Fruit fly (Drosophila melanogaster) whole organism, embryonic: ENCODE measurements around the gene Gga.
A peak's percentile ranks its signal among the peaks of the same experiment; 100 is the strongest.

Experiments
- Adf1 ChIP-seq: fragments of 200-800 bp; sonication (Bioruptor generic); IDR thresholded peaks from 2 replicates; pipeline ENCODE4 v1.3.6; 2022; ENCODE audit warnings: missing biosample characterization, missing genetic modification characterization
- BtbVII ChIP-seq: fragments of 200-800 bp; sonication (Bioruptor generic); optimal IDR thresholded peaks from 3 replicates; lab custom pipeline; 2017; ENCODE audit warnings: missing biosample characterization, mild to moderate bottlenecking, missing genetic modification characterization
- CG10267 ChIP-seq: fragments of 200-800 bp; sonication (Bioruptor generic); optimal IDR thresholded peaks from 2 replicates; lab custom pipeline; 2018; ENCODE audit warnings: missing biosample characterization, mild to moderate bottlenecking, missing genetic modification characterization, moderate library complexity
- CG12219 ChIP-seq: fragments of 200-800 bp; sonication (Bioruptor generic); optimal IDR thresholded peaks from 3 replicates; lab custom pipeline; 2018; ENCODE audit warnings: missing biosample characterization, mild to moderate bottlenecking, missing genetic modification characterization
- CG12769 ChIP-seq: fragments of 200-800 bp; sonication (Bioruptor generic); optimal IDR thresholded peaks from 2 replicates; lab custom pipeline; 2019; ENCODE audit warnings: missing biosample characterization, mild to moderate bottlenecking, missing genetic modification characterization, moderate library complexity
- CG15479 ChIP-seq: fragments of 200-800 bp; sonication (Bioruptor generic); optimal IDR thresholded peaks from 3 replicates; lab custom pipeline; 2019; ENCODE audit warnings: missing biosample characterization, mild to moderate bottlenecking, missing genetic modification characterization, moderate library complexity
- CG15514 ChIP-seq: fragments of 200-800 bp; sonication (Bioruptor generic); optimal IDR thresholded peaks from 3 replicates; lab custom pipeline; 2017; ENCODE audit warnings: missing biosample characterization, missing genetic modification characterization, mild to moderate bottlenecking, moderate library complexity, missing genetic modification reagents
- CG16815 ChIP-seq: fragments of 200-800 bp; sonication (Bioruptor generic); optimal IDR thresholded peaks from 3 replicates; lab custom pipeline; 2017; ENCODE audit warnings: missing biosample characterization, mild to moderate bottlenecking, missing genetic modification characterization
- CG17328 ChIP-seq: fragments of 200-800 bp; sonication (Bioruptor generic); IDR thresholded peaks from 2 replicates; pipeline ENCODE4 v1.3.6; 2022; ENCODE audit warnings: missing biosample characterization, missing genetic modification characterization
- CG18764 ChIP-seq: fragments of 200-800 bp; sonication (Bioruptor generic); optimal IDR thresholded peaks from 3 replicates; lab custom pipeline; 2016; ENCODE audit warnings: missing biosample characterization, missing genetic modification characterization
- CG2116 ChIP-seq: fragments of 200-800 bp; sonication (Bioruptor generic); optimal IDR thresholded peaks from 3 replicates; lab custom pipeline; 2018; ENCODE audit warnings: missing biosample characterization, mild to moderate bottlenecking, missing genetic modification characterization
- CG2875 ChIP-seq: fragments of 200-800 bp; sonication (Bioruptor generic); optimal IDR thresholded peaks from 2 replicates; lab custom pipeline; 2017; ENCODE audit warnings: missing biosample characterization, mild to moderate bottlenecking, missing genetic modification characterization, missing genetic modification reagents
- CG31441 ChIP-seq: fragments of 200-800 bp; sonication (Bioruptor generic); IDR thresholded peaks from 2 replicates; pipeline ENCODE4 v1.3.6; 2022; ENCODE audit warnings: missing biosample characterization, missing genetic modification characterization
- CG33557 ChIP-seq: fragments of 200-800 bp; sonication (Bioruptor generic); optimal IDR thresholded peaks from 2 replicates; lab custom pipeline; 2019; ENCODE audit warnings: missing biosample characterization, mild to moderate bottlenecking, missing genetic modification characterization, moderate library complexity
- CG3407 ChIP-seq: fragments of 200-800 bp; sonication (Bioruptor generic); optimal IDR thresholded peaks from 2 replicates; lab custom pipeline; 2018; ENCODE audit warnings: missing biosample characterization, mild to moderate bottlenecking, missing genetic modification characterization
- CG3995 ChIP-seq: fragments of 200-800 bp; sonication (Bioruptor generic); optimal IDR thresholded peaks from 3 replicates; lab custom pipeline; 2016; ENCODE audit warnings: missing biosample characterization, missing genetic modification characterization
- CG4424 ChIP-seq: fragments of 200-800 bp; sonication (Bioruptor generic); optimal IDR thresholded peaks from 3 replicates; lab custom pipeline; 2016; ENCODE audit warnings: missing biosample characterization, missing genetic modification characterization
- CG4730 ChIP-seq: fragments of 200-800 bp; sonication (Bioruptor generic); IDR thresholded peaks from 2 replicates; pipeline ENCODE4 v1.3.6; 2022; ENCODE audit warnings: missing biosample characterization, missing genetic modification characterization
- CG7963 ChIP-seq: fragments of 200-800 bp; sonication (Bioruptor generic); IDR thresholded peaks from 3 replicates; pipeline ENCODE4 v1.3.6; 2022; ENCODE audit warnings: missing biosample characterization, missing genetic modification characterization; ENCODE audit not compliant: partially characterized antibody
- CG9932 ChIP-seq: fragments of 200-800 bp; sonication (Bioruptor generic); IDR thresholded peaks from 2 replicates; pipeline ENCODE4 v1.3.6; 2022; ENCODE audit warnings: missing biosample characterization, missing genetic modification characterization
- Dref ChIP-seq: fragments of 200-800 bp; sonication (Bioruptor generic); IDR thresholded peaks from 2 replicates; pipeline ENCODE4 v1.3.6; 2022; ENCODE audit warnings: missing biosample characterization, missing genetic modification characterization
- Elba2 ChIP-seq: fragments of 200-800 bp; sonication (Bioruptor generic); optimal IDR thresholded peaks from 3 replicates; lab custom pipeline; 2016; ENCODE audit warnings: missing biosample characterization, missing genetic modification characterization
- Nf-YC ChIP-seq: fragments of 200-800 bp; optimal IDR thresholded peaks from 3 replicates; lab custom pipeline; 2019; ENCODE audit warnings: missing biosample characterization, mild to moderate bottlenecking, missing genetic modification characterization, moderate library complexity
- Oli ChIP-seq: fragments of 200-800 bp; sonication (Bioruptor generic); optimal IDR thresholded peaks from 2 replicates; lab custom pipeline; 2018; ENCODE audit warnings: missing biosample characterization, mild to moderate bottlenecking, missing genetic modification characterization, moderate library complexity
- Optix ChIP-seq: fragments of 200-800 bp; sonication (Bioruptor generic); IDR thresholded peaks from 3 replicates; pipeline ENCODE4 v1.3.6; 2022; ENCODE audit warnings: missing biosample characterization, missing genetic modification characterization
- Side ChIP-seq: fragments of 200-800 bp; sonication (Bioruptor generic); optimal IDR thresholded peaks from 2 replicates; lab custom pipeline; 2016; ENCODE audit warnings: missing biosample characterization, missing genetic modification characterization
- Spps ChIP-seq: fragments of 200-800 bp; sonication (Bioruptor generic); optimal IDR thresholded peaks from 2 replicates; lab custom pipeline; 2018; ENCODE audit warnings: missing biosample characterization, mild to moderate bottlenecking, missing genetic modification characterization
- Taf1 ChIP-seq: fragments of 200-800 bp; sonication (Bioruptor generic); IDR thresholded peaks from 2 replicates; pipeline ENCODE4 v1.3.6; 2022; ENCODE audit warnings: missing biosample characterization, missing genetic modification characterization
- Tbp ChIP-seq: fragments of >200 bp; optimal IDR thresholded peaks from 2 replicates; lab custom pipeline; 2018; ENCODE audit warnings: missing biosample characterization, missing genetic modification characterization
- Vsx1 ChIP-seq: fragments of 200-800 bp; sonication (Bioruptor generic); optimal IDR thresholded peaks from 2 replicates; lab custom pipeline; 2017; ENCODE audit warnings: missing biosample characterization, mild to moderate bottlenecking, missing genetic modification characterization, missing genetic modification reagents
- az2 ChIP-seq: fragments of 200-800 bp; sonication (Bioruptor generic); optimal IDR thresholded peaks from 3 replicates; lab custom pipeline; 2016; ENCODE audit warnings: missing biosample characterization, missing genetic modification characterization
- bab2 ChIP-seq: fragments of 200-800 bp; sonication (Bioruptor generic); optimal IDR thresholded peaks from 2 replicates; lab custom pipeline; 2016; ENCODE audit warnings: missing biosample characterization, missing genetic modification characterization
- bcd ChIP-seq: fragments of 200-800 bp; sonication (Bioruptor generic); optimal IDR thresholded peaks from 2 replicates; lab custom pipeline; 2017; ENCODE audit warnings: missing biosample characterization, mild to moderate bottlenecking, missing genetic modification characterization
- dan ChIP-seq: fragments of 200-800 bp; sonication (Bioruptor generic); IDR thresholded peaks from 2 replicates; pipeline ENCODE4 v1.3.6; 2022; ENCODE audit warnings: missing biosample characterization, missing genetic modification characterization
- dysf ChIP-seq: fragments of 200-800 bp; sonication (Bioruptor generic); IDR thresholded peaks from 3 replicates; pipeline ENCODE4 v1.3.6; 2022; ENCODE audit warnings: missing biosample characterization, missing genetic modification characterization
- ewg ChIP-seq: fragments of 200-800 bp; sonication (Bioruptor generic); optimal IDR thresholded peaks from 3 replicates; lab custom pipeline; 2017; ENCODE audit warnings: mild to moderate bottlenecking, missing biosample characterization, missing genetic modification reagents, missing genetic modification characterization
- org-1 ChIP-seq: fragments of 200-800 bp; sonication (Bioruptor generic); optimal IDR thresholded peaks from 2 replicates; lab custom pipeline; 2017; ENCODE audit warnings: missing biosample characterization, missing genetic modification characterization
- pan ChIP-seq, 4 experiments: fragments of >200 bp in 3 of 4; fragments of 200-800 bp in 1 of 4; sonication (Bioruptor generic) in 1 of 4; optimal IDR thresholded peaks in 3 of 4; IDR thresholded peaks in 1 of 4; 2 replicates each; pipeline versions ENCODE4 v1.3.6 to Lab custom; 2017 to 2022; ENCODE audit warnings: missing biosample characterization in 2 of 4, missing genetic modification characterization in 2 of 4, mixed read lengths in 1 of 4
- peb ChIP-seq: fragments of 200-800 bp; sonication (Bioruptor generic); IDR thresholded peaks from 2 replicates; pipeline ENCODE4 v1.3.6; 2022; ENCODE audit warnings: missing biosample characterization, missing genetic modification characterization
- ranshi ChIP-seq: fragments of 200-800 bp; sonication (Bioruptor generic); IDR thresholded peaks from 2 replicates; pipeline ENCODE4 v1.3.6; 2022; ENCODE audit warnings: missing biosample characterization, missing genetic modification characterization
- schlank ChIP-seq: fragments of 200-800 bp; sonication (Bioruptor generic); optimal IDR thresholded peaks from 2 replicates; lab custom pipeline; 2018; ENCODE audit warnings: missing biosample characterization, mild to moderate bottlenecking, missing genetic modification characterization
- slbo ChIP-seq: fragments of 200-800 bp; sonication (Bioruptor generic); IDR thresholded peaks from 2 replicates; pipeline ENCODE4 v1.3.6; 2022; ENCODE audit warnings: missing biosample characterization, missing genetic modification characterization
- vfl ChIP-seq: fragments of 200-800 bp; sonication (Bioruptor generic); optimal IDR thresholded peaks from 2 replicates; lab custom pipeline; 2016; ENCODE audit warnings: missing biosample characterization, missing genetic modification characterization
- zfh1 ChIP-seq: fragments of 200-800 bp; sonication (Bioruptor generic); IDR thresholded peaks from 3 replicates; pipeline ENCODE4 v1.3.6; 2022; ENCODE audit warnings: missing biosample characterization, missing genetic modification characterization

The Gga gene

dm6 chrX:9615471-9615870 is 14.6 kb downstream of the Gga start (continued):
- peak; percentile 6 for TF ChIP-seq ewg (GFP tag; lab: Kevin White, UChicago)
- no peak for TF ChIP-seq pan (optimal IDR thresholded peaks at IDR 0.05; lab: Kevin White, UChicago)
- peak in 1 of 2 experiments; percentile 5 for TF ChIP-seq pan (GFP tag; optimal IDR thresholded peaks at IDR 0.05 in 1 of 2, IDR thresholded peaks at IDR 0.05 in 1 of 2)
- TF ChIP-seq dysf (GFP tag; lab: Robert Waterston, UW), result no peak
- no peak for TF ChIP-seq Elba2 (GFP tag; lab: Kevin White, UChicago)
- TF ChIP-seq CG18764 (GFP tag; lab: Kevin White, UChicago), result no peak
- TF ChIP-seq dan (GFP tag; lab: Robert Waterston, UW), result no peak
- TF ChIP-seq vfl (GFP tag; lab: Kevin White, UChicago), result no peak
- TF ChIP-seq zfh1 (GFP tag; lab: Robert Waterston, UW), result no peak
- TF ChIP-seq CG17328 (GFP tag; lab: Robert Waterston, UW), result no peak
- TF ChIP-seq bab2 (GFP tag; lab: Kevin White, UChicago), result no peak
- TF ChIP-seq CG12219 (GFP tag; lab: Kevin White, UChicago), result no peak
- TF ChIP-seq ranshi (GFP tag; lab: Robert Waterston, UW), result no peak
- no peak for TF ChIP-seq Vsx1 (GFP tag; lab: Kevin White, UChicago)
- peak; percentile 38 for TF ChIP-seq CG16815 (GFP tag; lab: Kevin White, UChicago)
- no peak for TF ChIP-seq Dref (GFP tag; lab: Robert Waterston, UW)
- TF ChIP-seq slbo (GFP tag; lab: Robert Waterston, UW), result no peak
- no peak for TF ChIP-seq Optix (GFP tag; lab: Robert Waterston, UW)
- no peak for TF ChIP-seq CG4730
- TF ChIP-seq CG3995 (GFP tag; lab: Kevin White, UChicago), result no peak
- TF ChIP-seq Nf-YC, result no peak
- TF ChIP-seq CG15514 (GFP tag; lab: Kevin White, UChicago), result no peak
- TF ChIP-seq CG10267 (tag; lab: Kevin White, UChicago), result peak; percentile 32
- TF ChIP-seq CG31441 (GFP tag; lab: Robert Waterston, UW), result peak; percentile 38
- no peak for TF ChIP-seq Taf1 (GFP tag; lab: Robert Waterston, UW)
- no peak for TF ChIP-seq CG7963 (GFP tag; lab: Robert Waterston, UW)
- TF ChIP-seq CG2116, result no peak
- TF ChIP-seq CG9932 (GFP tag; lab: Robert Waterston, UW), result no peak
- no peak for TF ChIP-seq Tbp
- peak; percentile 52 for TF ChIP-seq Oli (tag; lab: Kevin White, UChicago)
- TF ChIP-seq Adf1, result peak; percentile 37; the same call in 1 of the 2 replicates
- TF ChIP-seq org-1, result peak; percentile 32
- TF ChIP-seq schlank (tag; lab: Kevin White, UChicago), result no peak
- no peak for TF ChIP-seq peb (GFP tag; lab: Robert Waterston, UW)
- TF ChIP-seq az2 (GFP tag; lab: Kevin White, UChicago), result peak; percentile 25
- no peak for TF ChIP-seq Side (GFP tag; lab: Kevin White, UChicago)
- TF ChIP-seq CG4424 (GFP tag; lab: Kevin White, UChicago), result peak; percentile 29
- TF ChIP-seq CG3407 (GFP tag; lab: Kevin White, UChicago), result peak; percentile 11
- TF ChIP-seq Spps (tag; lab: Kevin White, UChicago), result no peak
- peak; percentile 15 for TF ChIP-seq CG33557 (GFP tag; lab: Kevin White, UChicago)
- no peak for TF ChIP-seq bcd (GFP tag; lab: Kevin White, UChicago)
- TF ChIP-seq CG2875 (GFP tag; lab: Kevin White, UChicago), result peak; percentile 29
- TF ChIP-seq BtbVII (GFP tag; lab: Kevin White, UChicago), result no peak
- TF ChIP-seq CG15479, result no peak
- no peak for TF ChIP-seq CG12769 (tag; lab: Kevin White, UChicago)
- TF ChIP-seq, all 482 proteins: peak for 65
